Fruit fly (Drosophila melanogaster): ENCODE results near the gene X11L.

Gene X11L

dm6 chrX:17629317-17629716 is 29.9 kb downstream of the X11L start, which contains the start of gene CG8326:
Gene CG8326 (minus strand): TSS chrX:17629492.
- TF ChIP-seq Jra (GFP tag; optimal IDR thresholded peaks at IDR 0.05), result no peak
- no peak for TF ChIP-seq sage (GFP tag; optimal IDR thresholded peaks at IDR 0.05)
- TF ChIP-seq Rel (GFP tag; optimal IDR thresholded peaks at IDR 0.05), result no peak
- TF ChIP-seq Rel (tag; optimal IDR thresholded peaks at IDR 0.05), result no peak
- no peak for TF ChIP-seq CG9705 (GFP tag; optimal IDR thresholded peaks at IDR 0.05)
- TF ChIP-seq fru (GFP tag; optimal IDR thresholded peaks at IDR 0.05), result no peak
- no peak for TF ChIP-seq usp (GFP tag; optimal IDR thresholded peaks at IDR 0.05)
- TF ChIP-seq Sp1 (GFP tag; optimal IDR thresholded peaks at IDR 0.05), result no peak
- TF ChIP-seq Hr83 (GFP tag; optimal IDR thresholded peaks at IDR 0.05; ENCODE audit: poor library complexity, severe bottlenecking), result no peak
- TF ChIP-seq Myc (optimal IDR thresholded peaks at IDR 0.05), result no peak
- TF ChIP-seq Hnf4 (GFP tag; optimal IDR thresholded peaks at IDR 0.05), result no peak
- TF ChIP-seq foxo (GFP tag; optimal IDR thresholded peaks at IDR 0.05), result no peak
- no peak for TF ChIP-seq dmrt93B (GFP tag; optimal IDR thresholded peaks at IDR 0.05)
- TF ChIP-seq h (GFP tag; optimal IDR thresholded peaks at IDR 0.05), result no peak
- TF ChIP-seq br (GFP tag; optimal IDR thresholded peaks at IDR 0.05), result no peak
- TF ChIP-seq Dif (GFP tag; optimal IDR thresholded peaks at IDR 0.05; ENCODE audit: partially characterized antibody), result no peak
- TF ChIP-seq dl (GFP tag; optimal IDR thresholded peaks at IDR 0.05; ENCODE audit: insufficient read depth in 1 of 2, partially characterized antibody in 2 of 2), result no peak
- no peak for TF ChIP-seq rgr (GFP tag; optimal IDR thresholded peaks at IDR 0.05)
- no peak for TF ChIP-seq ey (GFP tag; optimal IDR thresholded peaks at IDR 0.05)

dm6 chrX:17631996-17632612 is 32.7 kb downstream of the X11L start, which contains the start of the genes corolla and ND-24:
Gene corolla (minus strand): TSS chrX:17632047.
Gene ND-24 (plus strand): TSS chrX:17632089.
- no peak for TF ChIP-seq Abd-B (GFP tag; optimal IDR thresholded peaks at IDR 0.05)
- TF ChIP-seq Dfd (GFP tag; optimal IDR thresholded peaks at IDR 0.05), result no peak
- peak; percentile 70 for TF ChIP-seq GATAd (GFP tag; optimal IDR thresholded peaks at IDR 0.05)
- peak; percentile 77 for TF ChIP-seq OdsH (GFP tag; optimal IDR thresholded peaks at IDR 0.05)
- peak; percentile 33 for TF ChIP-seq Mio (GFP tag; optimal IDR thresholded peaks at IDR 0.05)
- TF ChIP-seq CG32264 (GFP tag; optimal IDR thresholded peaks at IDR 0.05), result peak; percentile 43
- TF ChIP-seq sv (GFP tag; optimal IDR thresholded peaks at IDR 0.05), result peak; percentile 81
- peak; percentile 92 for TF ChIP-seq Hnf4 (GFP tag; optimal IDR thresholded peaks at IDR 0.05)
- TF ChIP-seq Hr78 (GFP tag; optimal IDR thresholded peaks at IDR 0.05), result no peak
- TF ChIP-seq psq (GFP tag; optimal IDR thresholded peaks at IDR 0.05), result peak; percentile 72
- TF ChIP-seq Dif (GFP tag; optimal IDR thresholded peaks at IDR 0.05; ENCODE audit: partially characterized antibody), result no peak
- TF ChIP-seq foxo (GFP tag; optimal IDR thresholded peaks at IDR 0.05), result peak in 1 of 2 experiments; percentile 86
- TF ChIP-seq CG9705 (GFP tag; optimal IDR thresholded peaks at IDR 0.05), result peak; percentile 28
- TF ChIP-seq jim (GFP tag; optimal IDR thresholded peaks at IDR 0.05), result no peak
- TF ChIP-seq br (GFP tag; optimal IDR thresholded peaks at IDR 0.05), result no peak
- no peak for TF ChIP-seq N (GFP tag; optimal IDR thresholded peaks at IDR 0.05)
- TF ChIP-seq rgr (GFP tag; optimal IDR thresholded peaks at IDR 0.05), result peak; percentile 85
- TF ChIP-seq Jra (GFP tag; optimal IDR thresholded peaks at IDR 0.05), result peak; percentile 87
- peak; percentile 43 for TF ChIP-seq Myc (optimal IDR thresholded peaks at IDR 0.05)
- TF ChIP-seq lola (GFP tag; optimal IDR thresholded peaks at IDR 0.05), result no peak
- TF ChIP-seq Sp1 (GFP tag; optimal IDR thresholded peaks at IDR 0.05), result peak; percentile 67
- TF ChIP-seq Vsx2 (GFP tag; optimal IDR thresholded peaks at IDR 0.05; ENCODE audit: partially characterized antibody), result no peak
- TF ChIP-seq dmrt93B (GFP tag; optimal IDR thresholded peaks at IDR 0.05), result no peak
- peak; percentile 83 for TF ChIP-seq fru (GFP tag; optimal IDR thresholded peaks at IDR 0.05)
- peak; percentile 89 for TF ChIP-seq woc (GFP tag; optimal IDR thresholded peaks at IDR 0.05)
- no peak for TF ChIP-seq pan (optimal IDR thresholded peaks at IDR 0.05)
- no peak for TF ChIP-seq tai (GFP tag; optimal IDR thresholded peaks at IDR 0.05)
- no peak for TF ChIP-seq Rel (GFP tag; optimal IDR thresholded peaks at IDR 0.05)
- peak; percentile 53 for TF ChIP-seq Rel (tag; optimal IDR thresholded peaks at IDR 0.05)
- TF ChIP-seq h (GFP tag; optimal IDR thresholded peaks at IDR 0.05), result peak; percentile 87
- TF ChIP-seq dsf (GFP tag; optimal IDR thresholded peaks at IDR 0.05; ENCODE audit: borderline replicate concordance), result peak; percentile 74
- TF ChIP-seq CrebA (GFP tag; optimal IDR thresholded peaks at IDR 0.05; ENCODE audit: borderline replicate concordance), result no peak
- TF ChIP-seq HLH106 (tag; optimal IDR thresholded peaks at IDR 0.05), result peak; percentile 64
- no peak for TF ChIP-seq usp (GFP tag; optimal IDR thresholded peaks at IDR 0.05)
- TF ChIP-seq dl (GFP tag; optimal IDR thresholded peaks at IDR 0.05; ENCODE audit: insufficient read depth in 1 of 2, partially characterized antibody in 2 of 2), result no peak
- no peak for TF ChIP-seq brk (GFP tag; optimal IDR thresholded peaks at IDR 0.05)
- TF ChIP-seq sage (GFP tag; optimal IDR thresholded peaks at IDR 0.05), result no peak
- TF ChIP-seq ey (GFP tag; optimal IDR thresholded peaks at IDR 0.05), result peak; percentile 81
- TF ChIP-seq Hr83 (GFP tag; optimal IDR thresholded peaks at IDR 0.05; ENCODE audit: poor library complexity, severe bottlenecking), result no peak
